ENCODE assay signal across 1 fruit fly cellular context in the genomic region with DNA sequence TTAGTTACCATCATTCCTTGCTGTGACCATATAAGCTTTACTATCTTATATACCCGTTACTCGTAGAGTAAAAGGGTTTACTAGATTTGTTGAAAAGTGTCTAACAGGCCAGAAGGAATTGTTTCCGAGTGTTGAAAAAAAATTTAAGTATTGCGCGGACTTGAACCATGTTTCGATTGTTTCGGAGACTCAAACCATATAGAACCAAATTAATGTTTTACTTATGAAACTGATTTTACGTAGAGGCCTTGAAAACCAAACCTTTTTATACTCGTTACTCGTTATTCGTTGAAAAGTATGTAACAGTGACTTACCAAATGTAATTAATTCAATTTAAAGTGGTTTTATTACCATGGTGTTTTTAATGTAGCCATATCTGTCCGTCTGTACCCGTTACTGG.
A peak's percentile ranks its signal among the peaks of the same experiment; 100 is the strongest.
TF ChIP-seq lines count a peak whose summit lies in the region.

No protein-coding gene starts in this region.

TF ChIP-seq in whole organism, embryonic, 481 proteins besides CTCF, POLR2A, EP300 and RAD21 (continued from another document):
- TF ChIP-seq odd (GFP tag; optimal IDR thresholded peaks at IDR 0.05; lab: Kevin White, UChicago) = no peak
- no peak for TF ChIP-seq Gsc (GFP tag; IDR thresholded peaks at IDR 0.05; lab: Robert Waterston, UW)
- peak; percentile 14 for TF ChIP-seq pzg (GFP tag; optimal IDR thresholded peaks at IDR 0.05; lab: Kevin White, UChicago)
- TF ChIP-seq gfzf (GFP tag; optimal IDR thresholded peaks at IDR 0.05; lab: Kevin White, UChicago) = peak; percentile 26
- peak; percentile 16 for TF ChIP-seq HmgZ (tag; optimal IDR thresholded peaks at IDR 0.05; lab: Kevin White, UChicago)
